Fruit fly (Drosophila melanogaster): ENCODE measurements around the gene SP1029.
A peak's percentile ranks its signal among the peaks of the same experiment; 100 is the strongest.

Gene SP1029

DNA sequence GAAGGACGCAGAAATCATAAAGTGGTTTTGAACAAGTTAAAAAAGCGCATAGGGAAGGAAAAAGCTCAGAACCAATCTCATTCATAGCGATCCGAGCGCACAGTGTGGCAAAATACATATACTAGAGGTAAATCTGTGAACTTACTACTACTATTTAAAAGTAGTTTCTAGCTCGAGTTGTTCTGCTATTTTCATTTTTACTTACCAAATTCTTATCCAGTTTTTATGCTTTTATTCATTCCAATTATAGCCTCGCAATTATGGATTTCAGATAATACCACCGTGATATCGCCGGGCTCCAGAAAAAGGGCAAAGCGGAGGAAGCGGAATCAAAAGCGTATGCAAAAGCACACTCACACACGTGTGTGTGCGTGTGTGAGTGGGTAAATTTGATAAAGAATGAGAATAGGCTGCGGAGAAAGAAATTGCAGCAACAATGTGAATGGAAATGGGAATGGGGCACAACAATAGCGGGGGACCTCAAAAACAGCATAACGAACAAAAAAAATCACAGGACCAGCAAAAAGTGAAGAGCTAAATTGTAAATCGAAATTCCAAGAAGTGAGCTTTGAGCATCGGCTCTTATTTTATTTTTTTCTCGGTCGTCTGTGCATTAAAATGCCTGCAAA is 6.7 kb upstream of the SP1029 start (continued):
- peak; percentile 61 for TF ChIP-seq Ets65A (GFP tag)

DNA sequence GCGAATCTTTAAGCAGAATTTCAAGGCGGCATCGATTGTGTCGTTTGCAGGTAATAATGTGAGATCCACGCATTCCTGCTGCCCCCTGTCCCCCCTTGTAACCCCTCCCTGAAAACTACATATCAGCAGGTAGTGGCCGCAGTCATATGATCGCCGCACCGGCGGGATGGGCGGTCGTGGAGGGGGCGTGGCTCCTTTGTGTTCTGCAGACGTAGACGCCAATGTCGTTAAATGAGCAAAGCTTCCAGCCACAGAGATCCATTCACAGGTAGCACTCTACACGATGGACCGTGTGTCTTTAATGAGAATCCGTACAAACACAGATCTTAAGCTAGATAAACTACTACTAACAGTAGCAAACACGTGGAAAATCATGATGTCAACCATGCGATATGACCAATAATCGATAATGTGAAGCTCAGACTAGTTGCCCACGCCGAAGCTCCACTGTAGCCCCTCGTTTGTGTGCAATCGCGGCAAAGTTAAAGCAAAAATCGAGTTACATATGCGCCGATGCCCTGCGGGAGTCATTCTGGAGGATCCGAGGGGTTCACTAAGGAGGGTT is 5.8 kb upstream of the SP1029 start, which contains the start of gene CG45544:
Gene CG45544 (plus strand): TSS at position 523 of the 565 bp plus-strand sequence.
- TF ChIP-seq kay (GFP tag; optimal IDR thresholded peaks at IDR 0.05) = no peak
- no peak for TF ChIP-seq so (GFP tag; IDR thresholded peaks at IDR 0.05)
- no peak for TF ChIP-seq CG1832 (GFP tag; optimal IDR thresholded peaks at IDR 0.05)
- no peak for TF ChIP-seq Usf (GFP tag; optimal IDR thresholded peaks at IDR 0.05)
- TF ChIP-seq CG17385 (GFP tag; optimal IDR thresholded peaks at IDR 0.05) = no peak
- no peak for TF ChIP-seq CG7357 (GFP tag; IDR thresholded peaks at IDR 0.05)
- TF ChIP-seq fd64A (GFP tag; optimal IDR thresholded peaks at IDR 0.05) = no peak
- no peak for TF ChIP-seq CG13123 (GFP tag; optimal IDR thresholded peaks at IDR 0.05)
- TF ChIP-seq vnd (GFP tag; IDR thresholded peaks at IDR 0.05; ENCODE audit: partially characterized antibody) = no peak
- TF ChIP-seq CG9876 (GFP tag; optimal IDR thresholded peaks at IDR 0.05) = no peak
- no peak for TF ChIP-seq Neu2 (GFP tag; optimal IDR thresholded peaks at IDR 0.05; ENCODE audit: borderline replicate concordance)
- no peak for TF ChIP-seq CG3995 (GFP tag; optimal IDR thresholded peaks at IDR 0.05)
- TF ChIP-seq CG12942 (GFP tag; optimal IDR thresholded peaks at IDR 0.05) = no peak
- peak; percentile 16 for TF ChIP-seq CG1603 (tag; optimal IDR thresholded peaks at IDR 0.05)
- TF ChIP-seq Fer2 (tag; optimal IDR thresholded peaks at IDR 0.05) = no peak
- peak; percentile 5 for TF ChIP-seq CG2712 (tag; optimal IDR thresholded peaks at IDR 0.05)
- TF ChIP-seq wdn (GFP tag; IDR thresholded peaks at IDR 0.05) = no peak
- TF ChIP-seq HLHmδ (GFP tag; optimal IDR thresholded peaks at IDR 0.05) = no peak
- TF ChIP-seq CG3407 (GFP tag; optimal IDR thresholded peaks at IDR 0.05) = no peak
- TF ChIP-seq CG1529 (GFP tag; optimal IDR thresholded peaks at IDR 0.05) = no peak
- no peak for TF ChIP-seq kni (GFP tag; optimal IDR thresholded peaks at IDR 0.05)
- no peak for TF ChIP-seq mam (GFP tag; optimal IDR thresholded peaks at IDR 0.05)
- no peak for TF ChIP-seq mld (GFP tag; IDR thresholded peaks at IDR 0.05; ENCODE audit: partially characterized antibody)
- no peak for TF ChIP-seq CG8478 (optimal IDR thresholded peaks at IDR 0.05)
- no peak for TF ChIP-seq CG17359 (tag; optimal IDR thresholded peaks at IDR 0.05)
- no peak for TF ChIP-seq Antp (GFP tag; optimal IDR thresholded peaks at IDR 0.05)
- no peak for TF ChIP-seq CG17568 (GFP tag; optimal IDR thresholded peaks at IDR 0.05)
- no peak for TF ChIP-seq croc (GFP tag; conservative IDR thresholded peaks at IDR 0.05)
- no peak for TF ChIP-seq lmd (GFP tag; IDR thresholded peaks at IDR 0.05)
- no peak for TF ChIP-seq CG34376 (GFP tag; optimal IDR thresholded peaks at IDR 0.05)
- peak; percentile 96 for TF ChIP-seq corto (GFP tag; optimal IDR thresholded peaks at IDR 0.05)
- TF ChIP-seq Max (GFP tag; optimal IDR thresholded peaks at IDR 0.05) = no peak
- no peak for TF ChIP-seq Ets97D (GFP tag; optimal IDR thresholded peaks at IDR 0.05)
- TF ChIP-seq CG43689 (GFP tag; IDR thresholded peaks at IDR 0.05) = no peak
- TF ChIP-seq psq (GFP tag; optimal IDR thresholded peaks at IDR 0.05) = no peak
- TF ChIP-seq CG31441 (GFP tag; IDR thresholded peaks at IDR 0.05) = no peak
- no peak for TF ChIP-seq CG17186 (GFP tag; optimal IDR thresholded peaks at IDR 0.05)
- TF ChIP-seq Ptx1 (GFP tag; IDR thresholded peaks at IDR 0.05) = peak; percentile 26; the same call in 1 of the 2 replicates
- no peak for TF ChIP-seq CG10565 (GFP tag; optimal IDR thresholded peaks at IDR 0.05)
- no peak for TF ChIP-seq Deaf1 (tag; optimal IDR thresholded peaks at IDR 0.05)
- no peak for TF ChIP-seq CG14860 (GFP tag; IDR thresholded peaks at IDR 0.05; ENCODE audit: partially characterized antibody)
- TF ChIP-seq nom (GFP tag; optimal IDR thresholded peaks at IDR 0.05) = peak; percentile 83
- no peak for TF ChIP-seq CG13775 (GFP tag; optimal IDR thresholded peaks at IDR 0.05)
- no peak for TF ChIP-seq CG6272 (GFP tag; IDR thresholded peaks at IDR 0.05)
- no peak for TF ChIP-seq sob (GFP tag; IDR thresholded peaks at IDR 0.05)
- TF ChIP-seq CG11560 (tag; IDR thresholded peaks at IDR 0.05) = no peak
- TF ChIP-seq knrl (GFP tag; IDR thresholded peaks at IDR 0.05; ENCODE audit: partially characterized antibody) = no peak
- no peak for TF ChIP-seq salm (tag; optimal IDR thresholded peaks at IDR 0.05)
